Fruit fly (Drosophila melanogaster): Measurements from ENCODE around the gene CG31870.

The CG31870 gene

DNA sequence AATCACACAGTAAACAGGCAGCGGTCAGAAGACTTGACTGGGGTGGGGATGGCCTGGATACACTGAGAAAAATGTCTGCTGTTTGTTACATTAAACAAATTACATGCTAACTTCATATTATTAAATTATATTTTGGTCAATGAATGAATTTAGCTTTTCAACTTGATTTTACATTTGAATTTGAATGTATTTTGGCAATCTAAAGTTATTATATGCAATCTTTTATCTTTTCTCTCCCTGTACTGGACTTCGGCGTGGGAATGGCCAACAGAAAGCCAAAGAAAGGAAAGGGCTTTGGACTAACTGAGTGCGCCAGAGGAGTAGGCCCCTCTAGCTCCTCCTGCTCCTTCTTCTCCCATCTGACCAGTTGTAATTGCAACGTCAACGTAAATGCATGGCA is 1.3 kb downstream of the CG31870 start (continued):
- TF ChIP-seq spab (GFP tag; optimal IDR thresholded peaks at IDR 0.05) (peak; percentile 46), CG16779 (tag; optimal IDR thresholded peaks at IDR 0.05) (peak; percentile 41), fd59A (GFP tag; optimal IDR thresholded peaks at IDR 0.05) (peak; percentile 1), CG6808 (GFP tag; optimal IDR thresholded peaks at IDR 0.05) (peak; percentile 57), CG11762 (GFP tag; optimal IDR thresholded peaks at IDR 0.05; ENCODE audit: insufficient read depth) (no peak), Hr39 (GFP tag; optimal IDR thresholded peaks at IDR 0.05) (peak; percentile 65), CG9139 (GFP tag; optimal IDR thresholded peaks at IDR 0.05) (no peak), salr (GFP tag; optimal IDR thresholded peaks at IDR 0.05) (peak in 1 of 2 experiments; percentile 13), Sox15 (GFP tag; optimal IDR thresholded peaks at IDR 0.05) (no peak), svp (GFP tag) (peak; percentile 91), CG3032 (tag; optimal IDR thresholded peaks at IDR 0.05) (peak; percentile 46), CG15336 (GFP tag; IDR thresholded peaks at IDR 0.05) (peak; percentile 58), esn (GFP tag; optimal IDR thresholded peaks at IDR 0.05) (peak; percentile 79), CG6854 (GFP tag; optimal IDR thresholded peaks at IDR 0.05) (peak; percentile 73), Sox14 (GFP tag; optimal IDR thresholded peaks at IDR 0.05) (peak; percentile 62), Smox (GFP tag; optimal IDR thresholded peaks at IDR 0.05) (peak; percentile 80), vri (GFP tag; optimal IDR thresholded peaks at IDR 0.05) (peak; percentile 43), CG8632 (GFP tag; optimal IDR thresholded peaks at IDR 0.05) (no peak), fkh (GFP tag; optimal IDR thresholded peaks at IDR 0.05) (no peak), pdm3 (GFP tag; optimal IDR thresholded peaks at IDR 0.05) (peak; percentile 38), net (GFP tag; optimal IDR thresholded peaks at IDR 0.05) (peak; percentile 46), CG10669 (GFP tag; optimal IDR thresholded peaks at IDR 0.05) (peak; percentile 14), Hr38 (GFP tag; optimal IDR thresholded peaks at IDR 0.05) (no peak), CG34406 (GFP tag; optimal IDR thresholded peaks at IDR 0.05) (peak; percentile 56), Blimp-1 (GFP tag; optimal IDR thresholded peaks at IDR 0.05) (peak; percentile 50), CG3919 (GFP tag; optimal IDR thresholded peaks at IDR 0.05) (peak; percentile 60), CG7368 (GFP tag; optimal IDR thresholded peaks at IDR 0.05) (peak; percentile 49), OdsH (GFP tag; optimal IDR thresholded peaks at IDR 0.05) (peak; percentile 46), Hr4 (GFP tag; optimal IDR thresholded peaks at IDR 0.05) (no peak), CG10631 (GFP tag; optimal IDR thresholded peaks at IDR 0.05) (peak; percentile 56), acj6 (GFP tag; optimal IDR thresholded peaks at IDR 0.05) (peak; percentile 47), dsx (GFP tag; optimal IDR thresholded peaks at IDR 0.05; ENCODE audit: poor library complexity, severe bottlenecking) (peak; percentile 21), Met (GFP tag; optimal IDR thresholded peaks at IDR 0.05) (peak; percentile 78), CG4318 (GFP tag; optimal IDR thresholded peaks at IDR 0.05) (no peak), CG31627 (GFP tag; optimal IDR thresholded peaks at IDR 0.05) (peak; percentile 59), eg (GFP tag; IDR thresholded peaks at IDR 0.05) (no peak), achi (GFP tag; optimal IDR thresholded peaks at IDR 0.05) (peak; percentile 56), CG6792 (GFP tag; optimal IDR thresholded peaks at IDR 0.05) (peak; percentile 62), Sox102F (GFP tag; optimal IDR thresholded peaks at IDR 0.05) (peak; percentile 68), topi (GFP tag; optimal IDR thresholded peaks at IDR 0.05) (peak; percentile 69), lz (GFP tag; optimal IDR thresholded peaks at IDR 0.05) (peak; percentile 74), dac (GFP tag; optimal IDR thresholded peaks at IDR 0.05) (no peak), CG11294 (GFP tag; IDR thresholded peaks at IDR 0.05) (0 out of 2 replicates have a peak, but pooled peaks have one; percentile 22), cyc (GFP tag; optimal IDR thresholded peaks at IDR 0.05) (peak; percentile 74)
